Worm (Caenorhabditis elegans): ENCODE results near the gene idpc-1.

DNA sequence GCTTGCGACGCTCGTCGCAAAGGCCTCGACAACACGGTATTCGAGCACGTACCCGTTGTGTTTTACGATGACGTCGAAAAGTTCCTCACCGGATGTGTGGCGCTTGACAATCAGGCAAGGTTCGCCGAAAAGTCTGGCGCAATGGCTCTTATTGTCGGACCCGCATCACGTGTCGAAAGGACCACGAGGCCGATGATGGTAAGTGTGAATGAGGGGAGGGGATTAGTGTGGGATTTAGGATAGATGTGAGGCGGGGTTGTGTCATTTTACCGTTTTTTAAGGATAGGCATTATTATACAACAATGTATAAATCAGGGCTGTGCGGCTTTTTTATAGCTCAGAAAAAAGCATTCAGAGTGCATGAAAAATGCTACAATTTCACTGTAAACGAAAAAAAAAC is 32.8 kb downstream of the idpc-1 start:
- no peak for TF ChIP-seq ztf-23 (GFP tag; IDR thresholded peaks at IDR 0.05)
- TF ChIP-seq T22C8.4 (GFP tag; IDR thresholded peaks at IDR 0.05) = no peak
- no peak for TF ChIP-seq flt-1 (GFP tag; IDR thresholded peaks at IDR 0.05)
- no peak for TF ChIP-seq cog-1 (tag; optimal IDR thresholded peaks at IDR 0.05)
- no peak for TF ChIP-seq klf-2 (GFP tag; conservative IDR thresholded peaks at IDR 0.05)
- TF ChIP-seq med-1 (GFP tag; optimal IDR thresholded peaks at IDR 0.05; ENCODE audit: insufficient read depth) = no peak
- TF ChIP-seq tab-1 (GFP tag; IDR thresholded peaks at IDR 0.05) = no peak
- no peak for TF ChIP-seq ztf-29 (GFP tag; IDR thresholded peaks at IDR 0.05)

Measured in whole organism, midembryonic.